Fruit fly (Drosophila melanogaster) whole organism, embryonic: ENCODE data around the gene Acp65Aa.
"Not testable (repeated sequence)": the region's sequence is repeated elsewhere in the genome, so short reads cannot be mapped to it uniquely, and the experiment has no call there.

ENCODE experiments used
- ATbp ChIP-seq: fragments of 200-800 bp; sonication (Bioruptor generic); optimal IDR thresholded peaks from 2 replicates; lab custom pipeline; 2017; ENCODE audit warnings: missing biosample characterization, mild to moderate bottlenecking, missing genetic modification characterization, missing genetic modification reagents
- BEAF-32 ChIP-seq: fragments of 200-800 bp; sonication (Bioruptor generic); optimal IDR thresholded peaks from 3 replicates; lab custom pipeline; 2017; ENCODE audit warnings: missing biosample characterization, missing genetic modification characterization, mild to moderate bottlenecking, moderate library complexity, missing genetic modification reagents
- Blimp-1 ChIP-seq: fragments of 200-800 bp; sonication (Bioruptor generic); optimal IDR thresholded peaks from 3 replicates; lab custom pipeline; 2018; ENCODE audit warnings: missing biosample characterization, missing genetic modification characterization, mild to moderate bottlenecking, moderate library complexity, missing genetic modification reagents
- C15 ChIP-seq: fragments of 200-800 bp; sonication (Bioruptor generic); IDR thresholded peaks from 3 replicates; pipeline ENCODE4 v1.3.6; 2022; ENCODE audit warnings: missing biosample characterization, missing genetic modification characterization
- CG10209 ChIP-seq: fragments of 200-800 bp; sonication (Bioruptor generic); optimal IDR thresholded peaks from 3 replicates; lab custom pipeline; 2017; ENCODE audit warnings: missing biosample characterization, mild to moderate bottlenecking, missing genetic modification characterization, missing genetic modification reagents
- CG10654 ChIP-seq: fragments of 200-800 bp; sonication (Bioruptor generic); optimal IDR thresholded peaks from 2 replicates; lab custom pipeline; 2016; ENCODE audit warnings: missing biosample characterization, missing genetic modification characterization
- CG12299 ChIP-seq: fragments of 200-800 bp; sonication (Bioruptor generic); optimal IDR thresholded peaks from 2 replicates; lab custom pipeline; 2018; ENCODE audit warnings: missing biosample characterization, mild to moderate bottlenecking, missing genetic modification characterization
- CG12769 ChIP-seq: fragments of 200-800 bp; sonication (Bioruptor generic); optimal IDR thresholded peaks from 2 replicates; lab custom pipeline; 2019; ENCODE audit warnings: missing biosample characterization, mild to moderate bottlenecking, missing genetic modification characterization, moderate library complexity
- CG13894 ChIP-seq: fragments of 200-800 bp; sonication (Bioruptor generic); optimal IDR thresholded peaks from 3 replicates; lab custom pipeline; 2018; ENCODE audit warnings: missing biosample characterization, mild to moderate bottlenecking, missing genetic modification characterization, moderate library complexity
- CG17359 ChIP-seq: fragments of 200-800 bp; sonication (Bioruptor generic); optimal IDR thresholded peaks from 3 replicates; lab custom pipeline; 2018; ENCODE audit warnings: missing biosample characterization, mild to moderate bottlenecking, missing genetic modification characterization, moderate library complexity
- CG6791 ChIP-seq: fragments of 200-800 bp; sonication (Bioruptor generic); IDR thresholded peaks from 3 replicates; pipeline ENCODE4 v1.3.6; 2022; ENCODE audit warnings: missing biosample characterization, missing genetic modification characterization; ENCODE audit not compliant: partially characterized antibody
- E2f1 ChIP-seq: fragments of 200-800 bp; sonication (Bioruptor generic); IDR thresholded peaks from 2 replicates; pipeline ENCODE4 v1.3.6; 2022; ENCODE audit warnings: missing biosample characterization, missing genetic modification characterization
- Elba2 ChIP-seq: fragments of 200-800 bp; sonication (Bioruptor generic); optimal IDR thresholded peaks from 3 replicates; lab custom pipeline; 2016; ENCODE audit warnings: missing biosample characterization, missing genetic modification characterization
- NC2β ChIP-seq: fragments of 200-800 bp; sonication (Bioruptor generic); optimal IDR thresholded peaks from 2 replicates; lab custom pipeline; 2016; ENCODE audit warnings: missing biosample characterization, missing genetic modification characterization
- Sox100B ChIP-seq: fragments of 200-800 bp; sonication (Bioruptor generic); optimal IDR thresholded peaks from 3 replicates; lab custom pipeline; 2018; ENCODE audit warnings: missing biosample characterization, mild to moderate bottlenecking, missing genetic modification characterization
- cato ChIP-seq: fragments of 200-800 bp; sonication (Bioruptor generic); optimal IDR thresholded peaks from 2 replicates; lab custom pipeline; 2016; ENCODE audit warnings: missing biosample characterization, missing genetic modification characterization, borderline replicate concordance
- dmrt11E ChIP-seq: fragments of 200-800 bp; sonication (Bioruptor generic); optimal IDR thresholded peaks from 3 replicates; lab custom pipeline; 2018; ENCODE audit warnings: missing biosample characterization, mild to moderate bottlenecking, missing genetic modification characterization, moderate library complexity
- ftz-f1 ChIP-seq: fragments of 200-800 bp; sonication (Bioruptor generic); optimal IDR thresholded peaks from 2 replicates; lab custom pipeline; 2016; ENCODE audit warnings: missing biosample characterization, missing genetic modification characterization
- fu2 ChIP-seq: fragments of 200-800 bp; sonication (Bioruptor generic); optimal IDR thresholded peaks from 2 replicates; lab custom pipeline; 2016; ENCODE audit warnings: missing biosample characterization, missing genetic modification characterization
- hbn ChIP-seq: fragments of 200-800 bp; sonication (Bioruptor generic); IDR thresholded peaks from 2 replicates; pipeline ENCODE4 v1.3.6; 2022; ENCODE audit warnings: missing biosample characterization, missing genetic modification characterization; ENCODE audit not compliant: partially characterized antibody
- nom ChIP-seq: fragments of 200-800 bp; sonication (Bioruptor generic); optimal IDR thresholded peaks from 2 replicates; lab custom pipeline; 2017; ENCODE audit warnings: missing biosample characterization, missing genetic modification characterization, mild to moderate bottlenecking, moderate library complexity, missing genetic modification reagents
- oc ChIP-seq: fragments of 200-800 bp; sonication (Bioruptor generic); optimal IDR thresholded peaks from 2 replicates; lab custom pipeline; 2018; ENCODE audit warnings: missing biosample characterization, mild to moderate bottlenecking, missing genetic modification characterization, moderate library complexity
- sqz ChIP-seq: fragments of 200-800 bp; sonication (Bioruptor generic); optimal IDR thresholded peaks from 3 replicates; lab custom pipeline; 2018; ENCODE audit warnings: missing biosample characterization, mild to moderate bottlenecking, missing genetic modification characterization
- ssp ChIP-seq: fragments of 200-800 bp; sonication (Bioruptor generic); IDR thresholded peaks from 2 replicates; pipeline ENCODE4 v1.3.6; 2022; ENCODE audit warnings: missing biosample characterization, missing genetic modification characterization
- tll ChIP-seq, 2 experiments: fragments of 200-800 bp in 1 of 2; fragments of >200 bp in 1 of 2; sonication (Bioruptor generic) in 1 of 2; optimal IDR thresholded peaks; 2 replicates each; lab custom pipeline; 2017 to 2019; ENCODE audit warnings: missing biosample characterization in 2 of 2, missing genetic modification characterization in 2 of 2, mild to moderate bottlenecking in 1 of 2, moderate library complexity in 1 of 2
- ttk ChIP-seq: fragments of 200-800 bp; sonication (Bioruptor generic); IDR thresholded peaks from 2 replicates; pipeline ENCODE4 v2.1.2; 2022; ENCODE audit warnings: missing biosample characterization, missing genetic modification characterization
- twi ChIP-seq: fragments of 200-800 bp; optimal IDR thresholded peaks from 2 replicates; lab custom pipeline; 2019; ENCODE audit warnings: missing biosample characterization, mild to moderate bottlenecking, missing genetic modification characterization, moderate library complexity
- vvl ChIP-seq: fragments of 200-800 bp; sonication (Bioruptor generic); IDR thresholded peaks from 2 replicates; pipeline ENCODE4 v1.3.6; 2022; ENCODE audit warnings: missing biosample characterization, missing genetic modification characterization
- zfh2 ChIP-seq: fragments of 200-800 bp; sonication (Bioruptor generic); optimal IDR thresholded peaks from 2 replicates; lab custom pipeline; 2016; ENCODE audit warnings: missing biosample characterization, missing genetic modification characterization

The Acp65Aa gene

dm6 chr3L:6154951-6155394 is 2.4 kb upstream of the Acp65Aa start (continued):
- TF ChIP-seq nom (GFP tag; lab: Kevin White, UChicago): peak; percentile 96
- no peak for TF ChIP-seq hbn (GFP tag; lab: Robert Waterston, UW)
- TF ChIP-seq Elba2 (GFP tag; lab: Kevin White, UChicago): no peak
- TF ChIP-seq CG13894 (tag; lab: Kevin White, UChicago): peak; percentile 50
- peak; percentile 33 for TF ChIP-seq sqz (GFP tag; lab: Kevin White, UChicago)
- TF ChIP-seq E2f1 (GFP tag; lab: Robert Waterston, UW): no peak
- TF ChIP-seq CG17359 (tag; lab: Kevin White, UChicago): no peak
- TF ChIP-seq CG10209 (GFP tag; lab: Kevin White, UChicago): peak; percentile 48
- no peak for TF ChIP-seq NC2β (GFP tag; lab: Kevin White, UChicago)
- TF ChIP-seq ATbp (GFP tag; lab: Kevin White, UChicago): no peak
- peak; percentile 86 for TF ChIP-seq Blimp-1 (GFP tag; lab: Kevin White, UChicago)
- peak; percentile 74 for TF ChIP-seq CG12769
- no peak for TF ChIP-seq cato (GFP tag; lab: Kevin White, UChicago)
- TF ChIP-seq vvl (GFP tag; lab: Robert Waterston, UW): 0 out of 2 replicates have a peak, but pooled peaks have one; percentile 59
- TF ChIP-seq BEAF-32: no peak
- TF ChIP-seq ftz-f1: peak; percentile 71
- TF ChIP-seq CG6791 (GFP tag; lab: Robert Waterston, UW): 0 out of 3 replicates have a peak, but pooled peaks have one; percentile 6

- TF ChIP-seq C15 (GFP tag; lab: Robert Waterston, UW); zfh2; tll (GFP tag; optimal IDR thresholded peaks at IDR 0.05; lab: Kevin White, UChicago): not testable (repeated sequence)
These were observed 1.7 kb downstream of the Acp65Aa start, which contains the start of the genes Cpr65Ax2 and Lcp65Aa for dm6 chr3L:6150757-6151354. Gene Cpr65Ax2 (minus strand): TSS chr3L:6150857. Gene Lcp65Aa (plus strand): TSS chr3L:6151304.

- TF ChIP-seq fu2; twi (tag; lab: Kevin White, UChicago); CG10654 (GFP tag; lab: Kevin White, UChicago): not testable (repeated sequence)
These were observed 3.3 kb downstream of the Acp65Aa start, which contains the start of gene Lcp65Ab1 for dm6 chr3L:6149248-6149647. Gene Lcp65Ab1 (plus strand): TSS chr3L:6149548.

- TF ChIP-seq CG12299 (tag; lab: Kevin White, UChicago); oc (tag; lab: Kevin White, UChicago); ssp (GFP tag; lab: Robert Waterston, UW): not testable (repeated sequence)
These were observed 4.7 kb downstream of the Acp65Aa start, which contains the start of gene Cpr65Ax1 for dm6 chr3L:6147887-6148286. Gene Cpr65Ax1 (minus strand): TSS chr3L:6147987.

- not testable (repeated sequence) for TF ChIP-seq dmrt11E (tag; lab: Kevin White, UChicago); Sox100B (GFP tag; lab: Kevin White, UChicago); ttk (GFP tag; lab: Robert Waterston, UW)
- TF ChIP-seq, all 482 proteins: peak for 0; not testable (repeated sequence) for 482
These were observed 6.2 kb downstream of the Acp65Aa start, which contains the start of gene Lcp65Ab2 for dm6 chr3L:6146374-6146773. Gene Lcp65Ab2 (plus strand): TSS chr3L:6146674.
